Worm (Caenorhabditis elegans): Measurements from ENCODE around the gene enri-2.
"Not testable (repeated sequence)": the region's sequence is repeated elsewhere in the genome, so short reads cannot be mapped to it uniquely, and the experiment has no call there.

Gene enri-2

DNA sequence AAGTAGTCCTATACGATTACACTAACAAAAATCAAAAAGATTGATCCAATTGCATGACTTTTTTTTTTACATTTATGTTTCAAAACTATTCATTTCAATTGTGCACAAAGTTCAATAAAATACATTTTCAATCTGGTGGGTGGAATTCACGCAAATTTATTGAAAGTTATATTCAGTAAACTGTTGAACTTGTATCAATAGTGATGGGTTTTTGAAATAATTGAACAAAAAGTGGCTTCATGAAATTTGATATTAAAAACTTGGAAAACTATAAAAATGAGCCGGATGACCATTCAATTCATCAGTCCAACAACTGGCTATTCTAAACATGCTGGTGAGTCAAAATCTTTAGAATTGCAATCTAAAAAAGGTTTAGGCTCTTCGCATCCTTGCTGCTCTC lies 22.4 kb upstream of the enri-2 start, which contains the start of gene nspc-16:
Gene nspc-16 (plus strand): TSS at position 301 of the 400 bp plus-strand sequence.
- TF ChIP-seq elt-1 (tag; optimal IDR thresholded peaks at IDR 0.05) (no peak), mdl-1 (tag; optimal IDR thresholded peaks at IDR 0.05) (no peak), zag-1 (tag; optimal IDR thresholded peaks at IDR 0.05) (no peak), nhr-28 (tag; optimal IDR thresholded peaks at IDR 0.05) (no peak), pqm-1 (tag; optimal IDR thresholded peaks at IDR 0.05) (no peak), eor-1 (tag; optimal IDR thresholded peaks at IDR 0.05) (no peak), ceh-9 (tag; optimal IDR thresholded peaks at IDR 0.05) (no peak), tbx-2 (tag; optimal IDR thresholded peaks at IDR 0.05) (no peak), aly-2 (tag; optimal IDR thresholded peaks at IDR 0.05) (no peak), ceh-16 (tag; optimal IDR thresholded peaks at IDR 0.05) (no peak), nhr-76 (tag; optimal IDR thresholded peaks at IDR 0.05) (no peak), nhr-11 (tag; optimal IDR thresholded peaks at IDR 0.05) (no peak), skn-1 (tag; optimal IDR thresholded peaks at IDR 0.05) (no peak), nhr-23 (tag; optimal IDR thresholded peaks at IDR 0.05) (no peak), nhr-237 (tag; optimal IDR thresholded peaks at IDR 0.05) (no peak)

DNA sequence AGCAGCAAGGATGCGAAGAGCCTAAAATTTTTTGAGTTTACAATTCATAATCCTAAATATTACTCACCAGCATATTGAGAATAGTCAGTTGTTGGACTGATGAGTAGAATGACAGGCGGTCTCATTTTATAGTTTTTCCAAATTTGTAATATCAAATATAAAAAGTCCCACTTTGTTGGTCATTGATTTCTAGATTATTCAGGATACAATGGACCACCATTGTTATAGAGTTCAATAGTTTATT lies 20.6 kb upstream of the enri-2 start, which contains the start of gene nspc-17:
Gene nspc-17 (minus strand): TSS at position 101 of the 244 bp plus-strand sequence.
- not testable (repeated sequence) for TF ChIP-seq lin-15B (tag; optimal IDR thresholded peaks at IDR 0.05); nfya-1 (tag; optimal IDR thresholded peaks at IDR 0.05; ENCODE audit: insufficient read depth); pqm-1 (tag; optimal IDR thresholded peaks at IDR 0.05)

DNA sequence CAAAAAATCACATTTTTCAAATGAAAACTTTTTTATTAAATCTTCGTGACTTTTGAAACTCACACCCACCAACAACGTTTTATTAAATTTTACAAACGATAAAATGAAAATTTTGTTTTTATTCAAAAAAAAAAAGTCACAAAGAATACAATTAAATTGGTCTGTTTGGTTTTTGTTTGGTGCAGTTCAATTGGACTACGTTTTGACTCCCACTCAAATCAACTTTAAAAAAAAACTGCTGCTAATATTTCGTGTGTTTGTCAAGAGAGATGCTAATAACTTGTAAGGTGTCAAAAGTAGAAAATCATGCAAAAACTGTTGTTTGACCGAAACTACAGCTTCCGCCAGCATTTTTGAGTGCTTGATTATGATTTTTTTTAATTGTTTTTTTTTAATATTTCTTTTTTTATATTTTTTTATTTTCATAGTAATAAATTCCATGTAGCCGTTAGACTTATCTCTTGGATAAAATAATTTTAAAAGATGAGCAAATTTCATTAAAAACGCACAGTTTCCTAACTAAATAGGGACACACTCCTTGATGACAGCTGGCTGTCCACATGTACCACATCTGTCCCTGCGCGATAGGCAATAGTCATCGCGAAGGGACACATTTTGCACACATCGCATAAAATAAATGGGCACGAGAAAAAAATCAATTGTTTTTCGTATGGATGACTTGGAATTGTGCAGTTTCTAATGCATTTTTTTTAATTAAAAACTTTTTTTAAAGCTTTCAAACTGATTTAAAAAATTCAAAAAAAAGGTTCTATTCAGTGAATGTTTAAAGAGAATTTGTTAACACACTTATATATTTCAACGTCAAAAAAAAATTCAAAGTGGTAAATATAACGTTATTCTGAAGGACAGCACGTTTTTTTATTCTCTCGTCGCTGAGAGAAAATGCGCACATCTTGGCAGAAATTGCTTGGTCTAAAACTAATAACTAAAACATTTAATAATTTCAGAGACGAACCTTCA lies 20.0 kb upstream of the enri-2 start:
- TF ChIP-seq fkh-2 (tag; optimal IDR thresholded peaks at IDR 0.05), result peak; percentile 84
- peak; percentile 87 for TF ChIP-seq nhr-237 (tag; optimal IDR thresholded peaks at IDR 0.05)
- peak; percentile 87 for TF ChIP-seq ceh-16 (tag; optimal IDR thresholded peaks at IDR 0.05)
- TF ChIP-seq elt-1 (tag; optimal IDR thresholded peaks at IDR 0.05), result peak; percentile 73
- TF ChIP-seq unc-39 (tag; optimal IDR thresholded peaks at IDR 0.05), result peak; percentile 25
- peak; percentile 75 for TF ChIP-seq nhr-67 (tag; optimal IDR thresholded peaks at IDR 0.05)
- peak; percentile 96 for TF ChIP-seq pha-4 (tag; optimal IDR thresholded peaks at IDR 0.05)
- peak; percentile 89 for TF ChIP-seq elt-2 (tag; optimal IDR thresholded peaks at IDR 0.05)
- peak; percentile 67 to 99 (median 79) for TF ChIP-seq elt-3 (tag; optimal IDR thresholded peaks at IDR 0.05)
- TF ChIP-seq aly-2 (tag; optimal IDR thresholded peaks at IDR 0.05), result peak; percentile 96
- peak; percentile 99 for TF ChIP-seq nhr-77 (tag; optimal IDR thresholded peaks at IDR 0.05)
- peak; percentile 99 for TF ChIP-seq nhr-23 (tag; optimal IDR thresholded peaks at IDR 0.05)
- peak; percentile 99 for TF ChIP-seq skn-1 (tag; optimal IDR thresholded peaks at IDR 0.05)
- peak; percentile 97 for TF ChIP-seq daf-12 (tag; optimal IDR thresholded peaks at IDR 0.05)
- TF ChIP-seq ceh-28 (tag; optimal IDR thresholded peaks at IDR 0.05), result peak; percentile 100
- TF ChIP-seq ztf-11 (tag; optimal IDR thresholded peaks at IDR 0.05), result peak; percentile 74
- peak; percentile 90 for TF ChIP-seq pqm-1 (tag; optimal IDR thresholded peaks at IDR 0.05)
- peak; percentile 73 for TF ChIP-seq nhr-28 (tag; optimal IDR thresholded peaks at IDR 0.05)
- peak; percentile 73 for TF ChIP-seq ama-1 (optimal IDR thresholded peaks at IDR 0.05)
- peak in 1 of 2 experiments; percentile 86 for TF ChIP-seq eor-1 (tag; optimal IDR thresholded peaks at IDR 0.05)
- peak; percentile 96 for TF ChIP-seq nfya-1 (tag; optimal IDR thresholded peaks at IDR 0.05; ENCODE audit: insufficient read depth)
- peak; percentile 80 for TF ChIP-seq sea-2 (GFP tag; optimal IDR thresholded peaks at IDR 0.05)
- TF ChIP-seq lin-39 (tag; optimal IDR thresholded peaks at IDR 0.05), result peak; percentile 100
- peak; percentile 100 for TF ChIP-seq ceh-82 (tag; optimal IDR thresholded peaks at IDR 0.05)
- peak; percentile 71 for TF ChIP-seq ZK546.5 (tag; optimal IDR thresholded peaks at IDR 0.05)
- TF ChIP-seq ceh-9 (tag; optimal IDR thresholded peaks at IDR 0.05), result peak; percentile 100
- TF ChIP-seq zag-1 (tag; optimal IDR thresholded peaks at IDR 0.05), result peak; percentile 96
- peak; percentile 94 for TF ChIP-seq ztf-4 (tag; optimal IDR thresholded peaks at IDR 0.05)
- TF ChIP-seq tbx-2 (tag; optimal IDR thresholded peaks at IDR 0.05), result peak; percentile 99
- peak; percentile 38 for TF ChIP-seq nhr-12 (tag; optimal IDR thresholded peaks at IDR 0.05)
- TF ChIP-seq mdl-1 (tag; optimal IDR thresholded peaks at IDR 0.05), result peak; percentile 90
- peak; percentile 94 for TF ChIP-seq snpc-4 (tag; optimal IDR thresholded peaks at IDR 0.05)
- TF ChIP-seq lin-15B (tag; optimal IDR thresholded peaks at IDR 0.05), result peak; percentile 49
- peak; percentile 98 for TF ChIP-seq nhr-25 (tag; optimal IDR thresholded peaks at IDR 0.05)
- peak; percentile 89 for TF ChIP-seq nhr-76 (tag; optimal IDR thresholded peaks at IDR 0.05)
- TF ChIP-seq R02D3.7 (tag; optimal IDR thresholded peaks at IDR 0.05), result peak; percentile 96
- TF ChIP-seq egl-27 (tag; optimal IDR thresholded peaks at IDR 0.05), result peak; percentile 98
- peak; percentile 100 for TF ChIP-seq unc-62 (GFP tag; optimal IDR thresholded peaks at IDR 0.05)
- peak; percentile 99 for TF ChIP-seq nhr-43 (tag; optimal IDR thresholded peaks at IDR 0.05; ENCODE audit: poor library complexity, severe bottlenecking)
- TF ChIP-seq jun-1 (tag; optimal IDR thresholded peaks at IDR 0.05), result peak; percentile 100
- peak; percentile 97 for TF ChIP-seq lsy-12 (tag; optimal IDR thresholded peaks at IDR 0.05)
- peak; percentile 100 for TF ChIP-seq egl-5 (tag; optimal IDR thresholded peaks at IDR 0.05)
- TF ChIP-seq fkh-10 (GFP tag; optimal IDR thresholded peaks at IDR 0.05), result peak; percentile 97
- peak; percentile 96 for TF ChIP-seq nhr-11 (tag; optimal IDR thresholded peaks at IDR 0.05)

Measured in whole organism, L3 larva.